Worm (Caenorhabditis elegans): ENCODE data around the gene C08F11.10.

DNA sequence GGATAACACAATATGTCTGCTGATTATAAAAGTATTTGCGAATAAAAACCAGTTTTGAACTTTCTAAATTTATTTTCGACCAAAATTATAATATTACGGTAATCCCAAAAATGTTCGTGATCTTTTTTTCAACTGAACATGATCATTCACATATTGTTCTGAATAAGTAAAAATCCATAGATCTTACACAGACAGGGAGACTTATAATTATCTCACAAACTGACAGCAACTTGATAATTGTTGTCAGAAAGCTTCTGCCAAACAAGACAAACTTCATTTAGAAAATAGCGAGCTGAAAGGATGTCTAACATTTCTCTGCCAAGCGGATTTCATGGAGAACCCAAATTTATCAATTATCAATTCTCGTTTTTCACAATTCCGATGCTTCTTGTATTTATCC lies 22.6 kb downstream of the C08F11.10 start, which contains the start of gene sru-21:
- TF ChIP-seq sea-1 (GFP tag; conservative IDR thresholded peaks at IDR 0.05), result no peak
- no peak for TF ChIP-seq tbx-37 (GFP tag; conservative IDR thresholded peaks at IDR 0.05)

Data from whole organism, early embryonic.